Worm (Caenorhabditis elegans): Measurements from ENCODE around the gene F42C5.3.

The F42C5.3 gene

ce11 chrIV:7242220-7242789 is 45.1 kb downstream of the F42C5.3 start, which contains the start of gene gstk-2:
Gene gstk-2, minus strand, starts transcription at chrIV:7242270.
- TF ChIP-seq sptf-1 (tag; optimal IDR thresholded peaks at IDR 0.05), result no peak
- no peak for TF ChIP-seq mep-1 (tag; optimal IDR thresholded peaks at IDR 0.05)
- no peak for TF ChIP-seq mab-9 (GFP tag; IDR thresholded peaks at IDR 0.05)
- no peak for TF ChIP-seq pqm-1 (tag; optimal IDR thresholded peaks at IDR 0.05)
- TF ChIP-seq lin-39 (tag; optimal IDR thresholded peaks at IDR 0.05), result no peak
- peak; percentile 51 for TF ChIP-seq mef-2 (tag; optimal IDR thresholded peaks at IDR 0.05)
- TF ChIP-seq lir-3 (tag; optimal IDR thresholded peaks at IDR 0.05; ENCODE audit: poor library complexity), result no peak
- TF ChIP-seq hlh-17 (GFP tag; optimal IDR thresholded peaks at IDR 0.05; ENCODE audit: borderline replicate concordance), result no peak
- peak; percentile 41 for TF ChIP-seq snu-23 (GFP tag; optimal IDR thresholded peaks at IDR 0.05)
- no peak for TF ChIP-seq efl-1 (optimal IDR thresholded peaks at IDR 0.05)
- no peak for TF ChIP-seq efl-1 (GFP tag; optimal IDR thresholded peaks at IDR 0.05 in 1 of 2)
- TF ChIP-seq ets-5 (GFP tag; IDR thresholded peaks at IDR 0.05), result no peak
- TF ChIP-seq nhr-76 (tag; optimal IDR thresholded peaks at IDR 0.05), result no peak
- TF ChIP-seq C16A3.4 (tag; optimal IDR thresholded peaks at IDR 0.05), result peak; percentile 14
- no peak for TF ChIP-seq snpc-4 (tag; optimal IDR thresholded peaks at IDR 0.05)
- TF ChIP-seq nhr-77 (tag; optimal IDR thresholded peaks at IDR 0.05), result no peak
- TF ChIP-seq swsn-7 (tag; optimal IDR thresholded peaks at IDR 0.05), result no peak
- no peak for TF ChIP-seq skn-1 (tag; optimal IDR thresholded peaks at IDR 0.05)
- peak in 1 of 2 experiments; percentile 10 for TF ChIP-seq lin-35 (GFP tag; optimal IDR thresholded peaks at IDR 0.05)
- no peak for TF ChIP-seq dsc-1 (tag; optimal IDR thresholded peaks at IDR 0.05)
- peak; percentile 56 for TF ChIP-seq unc-130 (tag; optimal IDR thresholded peaks at IDR 0.05)
- TF ChIP-seq unc-98 (GFP tag; IDR thresholded peaks at IDR 0.05), result no peak
- peak in 1 of 2 experiments; percentile 37 for TF ChIP-seq lsy-2 (tag; optimal IDR thresholded peaks at IDR 0.05)
- TF ChIP-seq lin-15B (tag; optimal IDR thresholded peaks at IDR 0.05), result no peak
- TF ChIP-seq unc-30 (tag; optimal IDR thresholded peaks at IDR 0.05), result no peak
- no peak for TF ChIP-seq F16B12.6 (tag; optimal IDR thresholded peaks at IDR 0.05)
- no peak for TF ChIP-seq sup-37 (GFP tag; optimal IDR thresholded peaks at IDR 0.05)
- TF ChIP-seq irx-1 (tag; optimal IDR thresholded peaks at IDR 0.05), result no peak
- no peak for TF ChIP-seq lin-13 (GFP tag; optimal IDR thresholded peaks at IDR 0.05)
- TF ChIP-seq elt-2 (tag; optimal IDR thresholded peaks at IDR 0.05), result peak; percentile 15
- no peak for TF ChIP-seq ces-1 (GFP tag; optimal IDR thresholded peaks at IDR 0.05)
- no peak for TF ChIP-seq elt-3 (tag; optimal IDR thresholded peaks at IDR 0.05)
- TF ChIP-seq jun-1 (tag; optimal IDR thresholded peaks at IDR 0.05), result no peak
- TF ChIP-seq vab-15 (tag; optimal IDR thresholded peaks at IDR 0.05), result no peak
- TF ChIP-seq aha-1 (tag; optimal IDR thresholded peaks at IDR 0.05), result no peak
- no peak for TF ChIP-seq C04F5.9 (tag; optimal IDR thresholded peaks at IDR 0.05)
- no peak for TF ChIP-seq zag-1 (tag; optimal IDR thresholded peaks at IDR 0.05)
- TF ChIP-seq lin-14 (GFP tag; optimal IDR thresholded peaks at IDR 0.05), result peak; percentile 75
- TF ChIP-seq fkh-8 (tag; optimal IDR thresholded peaks at IDR 0.05), result no peak
- peak; percentile 59 for TF ChIP-seq rnt-1 (tag; optimal IDR thresholded peaks at IDR 0.05)
- no peak for TF ChIP-seq nhr-11 (tag; optimal IDR thresholded peaks at IDR 0.05)
- TF ChIP-seq ceh-88 (GFP tag; IDR thresholded peaks at IDR 0.05), result no peak
- peak; percentile 53 for TF ChIP-seq nhr-20 (tag; optimal IDR thresholded peaks at IDR 0.05)
- peak; percentile 12 for TF ChIP-seq nhr-85 (tag)
- TF ChIP-seq egl-13 (tag; optimal IDR thresholded peaks at IDR 0.05), result no peak
- TF ChIP-seq pax-3 (tag; optimal IDR thresholded peaks at IDR 0.05), result no peak
- no peak; the same call in 1 of the 2 replicates for TF ChIP-seq nhr-19 (GFP tag; conservative IDR thresholded peaks at IDR 0.05)
- no peak for TF ChIP-seq sox-4 (tag; optimal IDR thresholded peaks at IDR 0.05)
- no peak for TF ChIP-seq nhr-237 (tag; optimal IDR thresholded peaks at IDR 0.05)
- TF ChIP-seq nhr-90 (tag; optimal IDR thresholded peaks at IDR 0.05; ENCODE audit: poor library complexity), result no peak
- no peak for TF ChIP-seq unc-86 (tag; optimal IDR thresholded peaks at IDR 0.05)
- no peak for TF ChIP-seq fkh-10 (GFP tag; optimal IDR thresholded peaks at IDR 0.05)
- TF ChIP-seq dpl-1 (GFP tag; optimal IDR thresholded peaks at IDR 0.05), result no peak
- TF ChIP-seq ceh-90 (tag; optimal IDR thresholded peaks at IDR 0.05), result no peak

Measured in whole organism, L1 larva.